Worm (Caenorhabditis elegans): ENCODE measurements around the gene ZK1127.5.

The ZK1127.5 gene

ce11 chrII:7099231-7099630 is 48.8 kb downstream of the ZK1127.5 start:
- TF ChIP-seq pha-4 (tag; optimal IDR thresholded peaks at IDR 0.05) (no peak), ama-1 (optimal IDR thresholded peaks at IDR 0.05) (peak; percentile 30), nhr-28 (tag; optimal IDR thresholded peaks at IDR 0.05) (peak; percentile 32), nhr-12 (tag; optimal IDR thresholded peaks at IDR 0.05) (no peak), ceh-28 (tag; optimal IDR thresholded peaks at IDR 0.05) (no peak)

- TF ChIP-seq lsy-12 (tag; optimal IDR thresholded peaks at IDR 0.05) (peak; percentile 37), pha-4 (tag; optimal IDR thresholded peaks at IDR 0.05) (no peak), ama-1 (optimal IDR thresholded peaks at IDR 0.05) (peak; percentile 56), nhr-77 (tag; optimal IDR thresholded peaks at IDR 0.05) (no peak), nhr-76 (tag; optimal IDR thresholded peaks at IDR 0.05) (no peak)
Observed at ce11 chrII:7100838-7101237, 50.4 kb downstream of the ZK1127.5 start, which contains the start of gene mmaa-1. TSS of gene mmaa-1 (minus strand) at chrII:7101165.

All from whole organism, L3 larva.